Fruit fly (Drosophila melanogaster) whole organism, prepupa: Measurements from ENCODE around the gene rt.

Source experiments
- CG11762 ChIP-seq: fragments of 200-800 bp; sonication (Bioruptor generic); optimal IDR thresholded peaks from 3 replicates; lab custom pipeline; 2016; ENCODE audit warnings: missing biosample characterization, missing genetic modification characterization; ENCODE audit not compliant: insufficient read depth
- CG15336 ChIP-seq: fragments of 200-800 bp; sonication (Bioruptor generic); IDR thresholded peaks from 2 replicates; pipeline ENCODE4 v1.3.6; 2022; ENCODE audit warnings: missing biosample characterization, missing genetic modification characterization
- CG32006 ChIP-seq: fragments of 200-800 bp; sonication (Bioruptor generic); optimal IDR thresholded peaks from 3 replicates; lab custom pipeline; 2017; ENCODE audit warnings: missing biosample characterization, mild to moderate bottlenecking, missing genetic modification characterization
- CG3919 ChIP-seq: fragments of 200-800 bp; sonication (Bioruptor generic); optimal IDR thresholded peaks from 3 replicates; lab custom pipeline; 2016; ENCODE audit warnings: missing biosample characterization, missing genetic modification characterization
- Ets96B ChIP-seq: fragments of 200-800 bp; optimal IDR thresholded peaks from 2 replicates; lab custom pipeline; 2019; ENCODE audit warnings: missing biosample characterization, mild to moderate bottlenecking, missing genetic modification characterization, moderate library complexity
- Hr38 ChIP-seq: sonication (Bioruptor generic); optimal IDR thresholded peaks from 2 replicates; lab custom pipeline; 2016; ENCODE audit warnings: missing biosample characterization, missing genetic modification characterization
- Hr39 ChIP-seq: fragments of 200-800 bp; sonication (Bioruptor generic); optimal IDR thresholded peaks from 2 replicates; lab custom pipeline; 2016; ENCODE audit warnings: missing biosample characterization, missing genetic modification characterization
- Hr4 ChIP-seq: fragments of 200-800 bp; sonication (Bioruptor generic); optimal IDR thresholded peaks from 3 replicates; lab custom pipeline; 2016; ENCODE audit warnings: missing biosample characterization, missing genetic modification characterization
- Smox ChIP-seq: fragments of 200-800 bp; sonication (Bioruptor generic); optimal IDR thresholded peaks from 3 replicates; lab custom pipeline; 2016; ENCODE audit warnings: missing biosample characterization, missing genetic modification characterization
- cyc ChIP-seq: fragments of 200-800 bp; sonication (Bioruptor generic); optimal IDR thresholded peaks from 3 replicates; lab custom pipeline; 2016; ENCODE audit warnings: missing biosample characterization, missing genetic modification characterization

- no peak for TF ChIP-seq CG3919
- TF ChIP-seq Hr38, result no peak
- no peak for TF ChIP-seq CG11762 (GFP tag; lab: Kevin White, UChicago)
- TF ChIP-seq CG15336 (GFP tag; lab: Robert Waterston, UW), result no peak
- no peak for TF ChIP-seq Hr4
- TF ChIP-seq Smox (GFP tag; lab: Kevin White, UChicago), result no peak
- TF ChIP-seq cyc (GFP tag; lab: Kevin White, UChicago), result no peak
- no peak for TF ChIP-seq Ets96B (tag; lab: Kevin White, UChicago)
- TF ChIP-seq Hr39, result no peak
- TF ChIP-seq CG32006 (GFP tag; lab: Kevin White, UChicago), result no peak
Measured at dm6 chr3L:11591131-11591530, 3.6 kb upstream of the rt start, which contains the start of gene CG33268.
